Fruit fly (Drosophila melanogaster): Measurements from ENCODE around the gene CG11396.

Gene CG11396

DNA sequence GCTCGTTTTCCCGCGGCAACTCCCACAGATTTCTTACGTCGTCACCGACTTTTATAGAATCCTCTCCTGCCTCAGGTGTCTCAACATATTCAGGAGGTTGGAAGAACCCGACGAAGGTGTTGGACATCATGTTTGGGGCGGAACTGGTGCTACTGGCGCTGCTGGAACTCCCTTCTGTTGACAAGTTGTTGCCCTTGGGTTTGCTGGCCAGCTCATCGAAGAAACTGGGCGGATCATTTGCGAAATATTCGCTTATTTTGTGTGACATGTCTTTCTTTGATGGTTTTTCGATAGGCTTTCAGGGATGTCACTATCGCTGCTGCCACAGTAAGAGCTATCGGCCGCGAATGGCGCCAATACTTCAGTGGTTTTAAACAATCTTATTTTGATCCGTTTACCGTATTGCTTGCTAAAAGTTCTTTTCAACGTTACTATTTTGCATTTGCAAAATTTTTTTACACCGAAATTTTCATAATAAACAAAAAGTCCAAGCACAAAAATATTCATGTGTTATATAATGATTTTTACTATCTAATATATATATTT, at the start of gene CG11396:
Gene CG11396, minus strand, starts transcription at position 303 of the 546 bp plus-strand sequence.
- no peak for TF ChIP-seq usp (GFP tag; optimal IDR thresholded peaks at IDR 0.05)
- no peak for TF ChIP-seq Dll (optimal IDR thresholded peaks at IDR 0.05)
- TF ChIP-seq EcR (GFP tag; optimal IDR thresholded peaks at IDR 0.05), result no peak

DNA sequence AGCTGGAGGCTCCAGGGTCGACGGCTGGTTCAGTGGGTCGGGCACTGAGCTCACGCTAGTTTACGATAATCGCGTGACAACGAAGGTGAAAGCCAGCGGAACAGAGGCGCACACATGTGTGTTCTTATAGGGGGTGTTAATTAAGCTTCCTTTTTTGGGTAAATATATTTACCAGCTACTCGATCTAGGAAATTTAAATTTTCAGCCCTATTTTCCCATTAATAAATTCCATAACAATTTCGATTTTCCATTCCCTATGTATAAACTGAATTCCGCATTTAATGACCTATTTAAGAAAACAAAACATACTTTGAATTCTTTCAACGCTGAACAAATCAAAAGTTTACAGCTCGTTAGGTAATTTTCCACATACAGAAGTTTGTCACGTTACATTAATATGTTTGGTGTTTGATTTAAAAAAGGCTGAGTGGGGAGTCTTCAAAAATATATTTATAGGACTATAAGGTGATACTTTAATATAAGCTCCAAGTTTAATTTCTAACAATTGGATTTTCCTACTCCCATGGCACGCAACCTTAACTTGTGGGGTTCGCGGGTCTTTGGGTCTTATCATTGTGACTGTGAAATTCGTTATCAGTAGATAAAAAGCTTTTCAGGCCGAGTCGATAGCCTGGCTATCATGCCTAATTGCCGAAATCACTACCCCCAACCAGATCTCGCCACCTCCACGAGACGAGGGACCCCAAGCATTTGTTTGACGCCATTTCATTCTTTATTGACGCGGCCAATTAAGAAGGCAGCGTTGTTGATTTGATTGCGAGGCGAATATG, 49.3 kb upstream of the CG11396 start, which contains the start of gene CG13255:
Gene CG13255, plus strand, starts transcription at position 449 of the 791 bp plus-strand sequence.
- TF ChIP-seq psq (optimal IDR thresholded peaks at IDR 0.05) (no peak), Dll (optimal IDR thresholded peaks at IDR 0.05) (no peak), CG8478 (optimal IDR thresholded peaks at IDR 0.05) (no peak), pan (optimal IDR thresholded peaks at IDR 0.05) (no peak), usp (GFP tag; optimal IDR thresholded peaks at IDR 0.05) (no peak), EcR (GFP tag; optimal IDR thresholded peaks at IDR 0.05) (no peak)

DNA sequence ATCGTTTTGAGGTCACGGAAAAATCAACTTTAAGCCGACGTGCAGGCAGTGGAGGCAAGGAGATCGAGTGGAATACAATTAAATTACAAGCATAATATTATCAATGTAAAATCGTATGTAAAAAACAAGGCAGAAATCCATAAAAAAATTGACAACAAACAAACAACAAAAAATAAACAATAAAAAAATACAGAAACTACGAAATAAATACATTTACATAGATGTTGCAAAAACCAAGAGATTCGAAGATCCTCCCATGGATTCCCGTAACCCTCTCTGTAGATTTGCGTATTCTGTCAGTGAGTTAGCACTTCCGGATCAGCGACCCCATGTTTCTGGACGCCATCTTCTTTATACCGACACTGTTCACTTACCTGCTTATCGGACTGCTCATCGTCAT, 47.9 kb upstream of the CG11396 start, which contains the start of gene CG3288:
Gene CG3288, plus strand, starts transcription at position 301 of the 400 bp plus-strand sequence.
- TF ChIP-seq psq (optimal IDR thresholded peaks at IDR 0.05) (no peak), CG8478 (optimal IDR thresholded peaks at IDR 0.05) (no peak)

DNA sequence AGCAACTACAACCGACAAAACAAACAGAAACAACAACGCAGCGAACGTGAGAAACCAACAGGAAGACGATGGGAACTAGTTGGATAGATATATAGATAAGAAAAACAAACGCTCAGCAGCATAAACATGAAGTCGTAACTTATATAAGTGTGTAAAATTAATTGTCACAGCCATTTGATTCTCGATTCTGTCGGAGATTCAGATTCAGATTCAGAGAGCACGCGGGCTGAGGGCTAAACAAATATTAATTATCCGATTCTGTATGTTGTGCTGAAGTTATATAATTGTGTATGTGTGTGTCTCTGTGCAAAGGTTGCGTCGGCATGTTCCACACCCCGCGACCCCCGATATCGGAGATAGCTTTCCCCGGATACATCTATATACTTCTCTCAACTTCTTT, 46.2 kb upstream of the CG11396 start:
- TF ChIP-seq usp (GFP tag; optimal IDR thresholded peaks at IDR 0.05) (no peak), EcR (GFP tag; optimal IDR thresholded peaks at IDR 0.05) (no peak), pan (optimal IDR thresholded peaks at IDR 0.05) (no peak), CG8478 (optimal IDR thresholded peaks at IDR 0.05) (no peak), psq (optimal IDR thresholded peaks at IDR 0.05) (no peak), Dll (optimal IDR thresholded peaks at IDR 0.05) (no peak)

DNA sequence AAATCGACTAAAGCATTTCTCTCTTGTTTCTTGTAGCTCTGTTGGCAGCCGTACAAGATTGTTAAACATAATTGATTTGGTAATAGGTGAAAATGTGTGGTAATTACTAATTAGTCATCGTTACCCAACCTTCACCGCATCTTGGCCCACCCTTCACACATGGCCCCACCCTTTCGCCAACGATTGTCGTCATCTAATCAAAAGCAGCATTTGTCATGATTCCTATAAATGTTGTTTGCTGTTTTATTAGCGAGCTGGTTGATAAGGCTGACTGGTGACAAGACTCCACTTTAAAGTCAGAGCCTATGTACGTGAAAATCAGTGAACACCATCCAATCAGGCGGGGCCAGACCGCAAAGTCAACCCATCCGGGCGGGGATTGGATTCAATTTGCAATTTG, 42.4 kb upstream of the CG11396 start:
- TF ChIP-seq pan (optimal IDR thresholded peaks at IDR 0.05), result no peak
- TF ChIP-seq psq (optimal IDR thresholded peaks at IDR 0.05), result no peak
- no peak for TF ChIP-seq Dll (optimal IDR thresholded peaks at IDR 0.05)
- no peak for TF ChIP-seq usp (GFP tag; optimal IDR thresholded peaks at IDR 0.05)
- TF ChIP-seq CG8478 (optimal IDR thresholded peaks at IDR 0.05), result no peak

DNA sequence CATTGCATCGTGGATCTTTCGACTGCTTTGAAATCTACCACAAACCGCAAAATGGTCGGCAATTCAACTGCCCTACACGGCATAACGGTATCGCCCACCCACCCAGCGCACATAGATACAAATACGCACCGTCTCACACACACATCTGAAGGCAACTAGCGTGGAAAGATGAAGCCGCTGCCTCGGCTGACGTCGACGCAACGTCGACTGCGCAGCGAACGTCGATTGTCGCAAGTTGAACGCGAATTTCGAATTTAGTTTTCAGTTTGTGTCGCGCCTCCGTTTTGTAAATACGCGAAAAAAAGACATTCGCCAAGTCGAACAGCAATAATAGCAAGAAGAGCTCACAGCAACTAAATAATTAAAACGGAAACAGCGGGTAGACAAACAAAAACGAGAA, 40.0 kb upstream of the CG11396 start:
- TF ChIP-seq CG8478 (optimal IDR thresholded peaks at IDR 0.05) (no peak), Dll (optimal IDR thresholded peaks at IDR 0.05) (no peak), pan (optimal IDR thresholded peaks at IDR 0.05) (no peak)

DNA sequence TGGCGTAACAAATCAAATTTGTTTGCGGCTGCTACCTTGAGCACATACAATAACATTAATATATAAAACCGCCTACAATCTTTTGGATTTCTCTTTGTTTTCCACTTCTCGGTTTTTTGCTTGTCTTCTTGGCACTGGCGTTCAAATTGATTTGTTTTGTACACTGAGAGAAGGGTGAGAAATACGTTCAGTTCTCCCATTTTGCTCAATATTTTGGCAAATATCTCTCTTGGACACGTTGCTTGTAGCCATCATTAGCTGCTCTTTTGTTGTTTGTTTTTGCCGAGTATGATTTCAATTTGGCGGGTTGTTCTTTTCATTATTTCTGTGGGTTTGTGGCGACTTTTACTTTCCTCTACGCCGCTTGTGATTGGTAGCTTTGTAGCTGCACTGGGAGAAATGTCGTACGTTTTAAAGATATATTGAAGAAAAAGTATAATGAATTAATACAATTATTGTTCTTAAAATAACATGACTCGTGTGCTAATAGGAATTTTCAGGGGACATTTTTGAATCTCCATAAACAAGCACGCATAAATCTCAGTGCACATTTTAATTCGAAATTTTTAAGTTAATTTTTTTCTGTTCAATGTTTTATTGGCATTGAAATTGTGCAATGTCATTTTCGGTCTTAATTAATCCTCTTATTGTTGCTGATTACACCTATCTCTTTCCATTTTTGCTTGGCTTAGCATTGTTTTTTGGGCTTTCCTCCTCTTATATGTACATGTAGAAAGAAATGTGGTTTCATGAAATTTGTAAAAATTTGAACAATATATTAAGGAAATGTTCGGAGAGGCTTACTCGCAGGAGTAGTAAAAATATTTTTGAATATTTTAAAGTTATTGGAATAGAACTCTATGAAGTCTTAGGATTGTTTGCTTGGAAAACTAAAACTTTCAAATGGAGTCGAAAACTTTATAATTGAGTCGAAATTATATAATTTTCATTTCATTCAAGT, 39.3 kb upstream of the CG11396 start:
- TF ChIP-seq psq (optimal IDR thresholded peaks at IDR 0.05) (no peak), EcR (GFP tag; optimal IDR thresholded peaks at IDR 0.05) (no peak), usp (GFP tag; optimal IDR thresholded peaks at IDR 0.05) (no peak), CG8478 (optimal IDR thresholded peaks at IDR 0.05) (no peak), Dll (optimal IDR thresholded peaks at IDR 0.05) (no peak), pan (optimal IDR thresholded peaks at IDR 0.05) (no peak)

DNA sequence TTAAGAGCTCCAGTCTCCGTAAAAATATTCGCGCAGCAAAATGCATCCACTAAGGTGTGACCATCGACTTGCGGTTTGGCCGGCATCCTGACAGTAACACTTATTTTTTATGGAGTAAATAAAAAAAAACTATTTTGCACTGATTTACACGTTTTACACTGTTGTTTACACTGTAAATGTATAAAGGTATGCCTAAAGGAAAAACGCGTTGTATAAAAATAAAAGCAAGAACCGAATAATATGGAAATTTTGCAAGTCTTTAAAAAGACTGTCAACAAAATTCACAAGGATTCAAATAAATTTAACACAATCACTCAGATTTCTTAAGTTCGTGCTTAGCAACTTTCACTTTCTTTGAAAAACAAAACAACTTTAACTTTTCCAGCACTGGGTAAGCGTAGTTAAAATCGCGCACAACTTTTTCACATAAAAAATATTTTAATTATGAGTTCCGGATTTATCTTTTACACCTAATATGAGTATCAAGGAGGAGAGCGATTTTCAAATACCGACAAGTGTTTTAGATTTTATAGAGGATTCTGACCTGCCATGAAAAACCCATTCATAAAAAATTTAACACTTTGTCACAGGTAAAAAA, 35.4 kb upstream of the CG11396 start:
- TF ChIP-seq usp (GFP tag; optimal IDR thresholded peaks at IDR 0.05) (no peak), psq (optimal IDR thresholded peaks at IDR 0.05) (no peak)

DNA sequence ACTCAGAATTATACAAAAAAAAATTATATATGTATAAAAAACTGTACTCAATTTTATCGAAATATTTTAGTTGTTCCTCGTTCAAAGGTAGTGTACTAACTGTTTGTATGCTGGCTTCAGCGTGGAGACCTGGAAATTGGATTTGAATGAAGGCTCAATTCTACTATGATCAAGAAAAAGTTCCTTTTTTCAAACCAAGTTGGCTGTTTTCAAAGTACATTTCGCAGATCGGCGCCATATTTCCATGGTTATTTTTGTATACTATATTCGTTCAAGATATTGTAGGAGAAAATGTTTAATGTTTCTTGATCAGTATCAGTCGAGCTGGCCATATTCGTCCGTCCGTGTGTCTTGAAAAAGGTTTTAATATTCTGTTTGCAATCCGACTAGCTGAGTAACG, 30.0 kb upstream of the CG11396 start, which contains the start of gene Mst77F:
Gene Mst77F, minus strand, starts transcription at position 101 of the 400 bp plus-strand sequence.
- TF ChIP-seq usp (GFP tag; optimal IDR thresholded peaks at IDR 0.05) (no peak), psq (optimal IDR thresholded peaks at IDR 0.05) (no peak), pan (optimal IDR thresholded peaks at IDR 0.05) (no peak), Dll (optimal IDR thresholded peaks at IDR 0.05) (no peak), CG8478 (optimal IDR thresholded peaks at IDR 0.05) (no peak), EcR (GFP tag; optimal IDR thresholded peaks at IDR 0.05) (no peak)

DNA sequence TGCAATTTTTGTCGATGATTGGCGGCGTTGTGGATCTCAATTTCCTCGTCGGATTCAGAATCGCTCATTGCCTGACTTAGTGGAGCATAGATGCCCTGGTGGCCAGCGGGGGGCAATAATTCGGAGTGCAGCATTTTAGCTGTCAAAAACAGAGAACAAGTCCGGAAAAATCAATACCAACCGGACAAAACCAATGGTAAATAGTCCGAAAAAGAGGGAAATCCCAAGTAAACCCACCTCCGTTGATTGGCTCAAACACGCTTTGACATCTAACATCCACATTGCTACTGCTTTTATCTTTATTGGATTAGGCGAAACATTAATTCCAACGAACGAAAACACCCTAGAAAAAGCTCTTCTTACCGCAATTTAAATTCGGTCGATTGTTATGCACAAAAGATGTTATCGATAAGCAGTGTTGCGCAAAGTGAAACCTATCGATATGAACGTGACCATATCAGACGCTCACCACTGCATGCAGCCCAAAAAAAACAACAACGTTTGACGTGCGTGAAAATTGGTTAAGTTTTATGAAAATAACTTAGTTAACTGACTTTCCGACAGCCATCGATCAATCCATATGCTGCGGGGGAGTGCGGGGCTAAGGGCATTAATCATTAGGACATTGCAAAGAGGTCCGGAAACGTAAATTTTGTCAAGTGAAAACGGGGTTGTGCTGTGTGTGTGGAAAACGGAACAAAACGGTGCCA, 27.9 kb upstream of the CG11396 start, which contains the start of the genes CG3618 and Pka-R1:
Gene CG3618, minus strand, starts transcription at position 410 of the 710 bp plus-strand sequence.
Gene Pka-R1, plus strand, starts transcription at position 453 of the 710 bp plus-strand sequence.
- TF ChIP-seq usp (GFP tag; optimal IDR thresholded peaks at IDR 0.05) (no peak), Dll (optimal IDR thresholded peaks at IDR 0.05) (no peak), EcR (GFP tag; optimal IDR thresholded peaks at IDR 0.05) (no peak), psq (optimal IDR thresholded peaks at IDR 0.05) (no peak), CG8478 (optimal IDR thresholded peaks at IDR 0.05) (no peak), pan (optimal IDR thresholded peaks at IDR 0.05) (no peak)

Data from whole organism.